Worm (Caenorhabditis elegans) whole organism, L4 larva: ENCODE results near the gene F49H6.12.

ENCODE experiments used
- R02D3.7 ChIP-seq: fragments of 150-350 bp; sonication (generic microtip); optimal IDR thresholded peaks from 3 replicates; lab custom pipeline; 2014; ENCODE audit warnings: missing biosample characterization, missing genetic modification characterization
- ZK546.5 ChIP-seq, 2 experiments: sonication (generic microtip); optimal IDR thresholded peaks; 2 replicates each; lab custom pipeline; 2017; ENCODE audit warnings: missing biosample characterization in 2 of 2, missing genetic modification characterization in 2 of 2
- ceh-32 ChIP-seq: sonication (generic microtip); optimal IDR thresholded peaks from 2 replicates; lab custom pipeline; 2016; ENCODE audit warnings: mild to moderate bottlenecking, missing genetic modification characterization, missing compliant biosample characterization; ENCODE audit not compliant: poor library complexity
- lin-39 ChIP-seq: fragments of 150-350 bp; optimal IDR thresholded peaks from 2 replicates; lab custom pipeline; 2014; ENCODE audit warnings: missing biosample characterization, missing genetic modification reagents, missing genetic modification characterization
- lir-3 ChIP-seq: sonication (generic microtip); optimal IDR thresholded peaks from 2 replicates; lab custom pipeline; 2016; ENCODE audit warnings: mild to moderate bottlenecking, missing genetic modification characterization, missing compliant biosample characterization
- lsy-2 ChIP-seq, 2 experiments: fragments of 150-350 bp in 1 of 2; sonication (generic microtip) in 1 of 2; optimal IDR thresholded peaks; 2 replicates each; lab custom pipeline; 2014 to 2017; ENCODE audit warnings: missing biosample characterization in 2 of 2, missing genetic modification characterization in 2 of 2
- mep-1 ChIP-seq: fragments of 150-350 bp; sonication (generic microtip); optimal IDR thresholded peaks from 3 replicates; lab custom pipeline; 2014; ENCODE audit warnings: missing biosample characterization, missing genetic modification characterization
- nhr-11 ChIP-seq: fragments of 150-350 bp; optimal IDR thresholded peaks from 2 replicates; lab custom pipeline; 2014; ENCODE audit warnings: missing biosample characterization, missing genetic modification characterization
- nhr-111 ChIP-seq: fragments of 200-800 bp; sonication (Bioruptor generic); optimal IDR thresholded peaks from 2 replicates; lab custom pipeline; 2018; ENCODE audit warnings: mild to moderate bottlenecking, missing genetic modification characterization, missing compliant biosample characterization
- nhr-237 ChIP-seq: sonication (generic microtip); optimal IDR thresholded peaks from 2 replicates; lab custom pipeline; 2017; ENCODE audit warnings: missing biosample characterization, missing genetic modification characterization
- nhr-76 ChIP-seq: fragments of 150-350 bp; optimal IDR thresholded peaks from 2 replicates; lab custom pipeline; 2014; ENCODE audit warnings: missing biosample characterization, missing genetic modification characterization
- pqm-1 ChIP-seq: sonication (generic microtip); optimal IDR thresholded peaks from 2 replicates; lab custom pipeline; 2017; ENCODE audit warnings: missing biosample characterization, missing genetic modification characterization
- zag-1 ChIP-seq: fragments of 150-350 bp; optimal IDR thresholded peaks from 2 replicates; lab custom pipeline; 2014; ENCODE audit warnings: missing biosample characterization, missing genetic modification characterization
- ztf-11 ChIP-seq: fragments of 150-350 bp; optimal IDR thresholded peaks from 2 replicates; lab custom pipeline; 2014; ENCODE audit warnings: missing biosample characterization, missing genetic modification characterization

- TF ChIP-seq lsy-2 (tag; optimal IDR thresholded peaks at IDR 0.05; lab: Kevin White, UChicago): no peak
- TF ChIP-seq ceh-32 (tag; lab: Kevin White, UChicago): no peak
- TF ChIP-seq nhr-111 (GFP tag; lab: Kevin White, UChicago): no peak
- no peak for TF ChIP-seq nhr-237 (tag; lab: Kevin White, UChicago)
- no peak for TF ChIP-seq pqm-1 (tag; lab: Kevin White, UChicago)
- TF ChIP-seq R02D3.7 (tag; lab: Kevin White, UChicago): no peak
- no peak for TF ChIP-seq mep-1 (tag; lab: Kevin White, UChicago)
- TF ChIP-seq nhr-76 (tag; lab: Kevin White, UChicago): no peak
- TF ChIP-seq nhr-11 (tag; lab: Kevin White, UChicago): no peak
- TF ChIP-seq ZK546.5 (tag; optimal IDR thresholded peaks at IDR 0.05; lab: Kevin White, UChicago): no peak
- TF ChIP-seq lir-3 (tag; lab: Kevin White, UChicago): no peak
- no peak for TF ChIP-seq zag-1 (tag; lab: Kevin White, UChicago)
- no peak for TF ChIP-seq lin-39 (tag; lab: Kevin White, UChicago)
- no peak for TF ChIP-seq ztf-11 (tag; lab: Kevin White, UChicago)
Measured at ce11 chrV:16980368-16980767, 40.9 kb downstream of the F49H6.12 start, which contains the start of gene srz-54.
